Worm (Caenorhabditis elegans) whole organism, L1 larva: Measurements from ENCODE around the gene C23G10.1.

Experiments used
- C04F5.9 ChIP-seq: sonication (generic microtip); optimal IDR thresholded peaks from 2 replicates; lab custom pipeline; 2016; ENCODE audit warnings: missing genetic modification characterization, missing compliant biosample characterization
- C34B4.2 ChIP-seq: sonication (generic microtip); optimal IDR thresholded peaks from 2 replicates; lab custom pipeline; 2017; ENCODE audit warnings: mild to moderate bottlenecking, missing genetic modification characterization, missing compliant biosample characterization
- aha-1 ChIP-seq: fragments of 150-350 bp; optimal IDR thresholded peaks from 2 replicates; lab custom pipeline; 2014; ENCODE audit warnings: missing biosample characterization, missing genetic modification characterization
- alr-1 ChIP-seq: fragments of 200-800 bp; sonication (Bioruptor generic); optimal IDR thresholded peaks from 2 replicates; lab custom pipeline; 2018; ENCODE audit warnings: borderline replicate concordance, mild to moderate bottlenecking, missing genetic modification characterization, missing compliant biosample characterization
- aly-2 ChIP-seq: fragments of 150-350 bp; optimal IDR thresholded peaks from 2 replicates; lab custom pipeline; 2014; ENCODE audit warnings: missing biosample characterization, missing genetic modification characterization
- ceh-63 ChIP-seq: fragments of 200-800 bp; sonication (Bioruptor generic); optimal IDR thresholded peaks from 2 replicates; lab custom pipeline; 2018; ENCODE audit warnings: mild to moderate bottlenecking, missing genetic modification characterization, missing compliant biosample characterization
- ceh-90 ChIP-seq: sonication (generic microtip); optimal IDR thresholded peaks from 2 replicates; lab custom pipeline; 2016; ENCODE audit warnings: missing genetic modification characterization, missing compliant biosample characterization
- ces-1 ChIP-seq: fragments of 150-350 bp; optimal IDR thresholded peaks from 2 replicates; lab custom pipeline; 2014; ENCODE audit warnings: missing biosample characterization, missing genetic modification reagents, missing genetic modification characterization
- dsc-1 ChIP-seq: sonication (generic microtip); optimal IDR thresholded peaks from 2 replicates; lab custom pipeline; 2016; ENCODE audit warnings: mild to moderate bottlenecking, missing genetic modification characterization, missing compliant biosample characterization
- efl-1 ChIP-seq, 4 experiments: fragments of 150-350 bp; optimal IDR thresholded peaks in 3 of 4; peaks in 1 of 4; 1 replicate in 1 of 4; 2 replicates in 3 of 4; lab custom pipeline; 2014; ENCODE audit warnings: missing biosample characterization in 2 of 4, missing genetic modification characterization in 2 of 4, missing genetic modification reagents in 2 of 4
- efl-3 ChIP-seq: fragments of 200-800 bp; sonication (Bioruptor generic); optimal IDR thresholded peaks from 2 replicates; lab custom pipeline; 2018; ENCODE audit warnings: mild to moderate bottlenecking, missing genetic modification characterization, missing compliant biosample characterization
- egl-13 ChIP-seq: sonication (generic microtip); optimal IDR thresholded peaks from 2 replicates; lab custom pipeline; 2016; ENCODE audit warnings: missing genotype, missing genetic modification reagents, missing genetic modification characterization, missing compliant biosample characterization
- elt-3 ChIP-seq, 6 experiments: fragments of 150-350 bp in 1 of 6; sonication (generic microtip); optimal IDR thresholded peaks; 2 replicates each; lab custom pipeline; 2017 to 2018; ENCODE audit warnings: missing biosample characterization in 6 of 6, missing genetic modification characterization in 6 of 6, inconsistent platforms in 1 of 6
- ets-5 ChIP-seq: fragments of 200-800 bp; sonication (Bioruptor generic); IDR thresholded peaks from 2 replicates; pipeline ENCODE4 v1.3.6; 2022; ENCODE audit warnings: missing genetic modification characterization, missing compliant biosample characterization
- fkh-10 ChIP-seq: sonication (generic microtip); optimal IDR thresholded peaks from 2 replicates; lab custom pipeline; 2017; ENCODE audit warnings: missing biosample characterization, missing genetic modification reagents, missing genetic modification characterization
- fkh-8 ChIP-seq: sonication (generic microtip); optimal IDR thresholded peaks from 2 replicates; lab custom pipeline; 2016; ENCODE audit warnings: mild to moderate bottlenecking, missing genetic modification characterization, missing compliant biosample characterization
- fos-1 ChIP-seq: fragments of 150-350 bp; optimal IDR thresholded peaks from 2 replicates; lab custom pipeline; 2014; ENCODE audit warnings: missing biosample characterization, missing genetic modification characterization
- hlh-17 ChIP-seq: fragments of 200-800 bp; sonication (Bioruptor generic); optimal IDR thresholded peaks from 2 replicates; lab custom pipeline; 2018; ENCODE audit warnings: missing genetic modification characterization, mild to moderate bottlenecking, missing compliant biosample characterization, moderate library complexity, borderline replicate concordance
- hlh-4 ChIP-seq: sonication (generic microtip); optimal IDR thresholded peaks from 2 replicates; lab custom pipeline; 2016; ENCODE audit warnings: mild to moderate bottlenecking, missing genetic modification characterization, missing compliant biosample characterization
- isw-1 ChIP-seq: fragments of 200-800 bp; sonication (Bioruptor generic); IDR thresholded peaks from 2 replicates; pipeline ENCODE4 v1.3.6; 2022; ENCODE audit warnings: missing genetic modification characterization, missing compliant biosample characterization
- lin-15B ChIP-seq: fragments of 150-350 bp; sonication (generic microtip); optimal IDR thresholded peaks from 3 replicates; lab custom pipeline; 2014; ENCODE audit warnings: missing biosample characterization, missing genetic modification characterization
- lin-35 ChIP-seq, 2 experiments: fragments of 150-350 bp; optimal IDR thresholded peaks; 2 replicates each; lab custom pipeline; 2014; ENCODE audit warnings: missing biosample characterization in 2 of 2, missing genetic modification characterization in 2 of 2, missing genetic modification reagents in 2 of 2
- lin-39 ChIP-seq: fragments of 150-350 bp; optimal IDR thresholded peaks from 2 replicates; lab custom pipeline; 2014; ENCODE audit warnings: missing biosample characterization, missing genetic modification reagents, missing genetic modification characterization
- mdl-1 ChIP-seq, 2 experiments: fragments of 150-350 bp; optimal IDR thresholded peaks; 2 replicates each; lab custom pipeline; 2014 to 2017; ENCODE audit warnings: missing biosample characterization in 2 of 2, missing genetic modification characterization in 2 of 2, inconsistent platforms in 1 of 2
- mef-2 ChIP-seq: fragments of 150-350 bp; optimal IDR thresholded peaks from 2 replicates; lab custom pipeline; 2014; ENCODE audit warnings: missing biosample characterization, missing genetic modification characterization
- mep-1 ChIP-seq: fragments of 150-350 bp; optimal IDR thresholded peaks from 2 replicates; lab custom pipeline; 2014; ENCODE audit warnings: missing biosample characterization, missing genetic modification characterization
- nhr-12 ChIP-seq: sonication (generic microtip); optimal IDR thresholded peaks from 2 replicates; lab custom pipeline; 2017; ENCODE audit warnings: missing biosample characterization, missing genetic modification characterization
- nhr-19 ChIP-seq: fragments of 200-800 bp; sonication (Bioruptor generic); conservative IDR thresholded peaks from 2 replicates; pipeline ENCODE4 v1.3.6; 2022; ENCODE audit warnings: missing genetic modification characterization, missing compliant biosample characterization
- nhr-20 ChIP-seq: sonication (generic microtip); optimal IDR thresholded peaks from 2 replicates; lab custom pipeline; 2016; ENCODE audit warnings: mild to moderate bottlenecking, missing genetic modification characterization, missing compliant biosample characterization
- nhr-237 ChIP-seq: fragments of 150-350 bp; optimal IDR thresholded peaks from 2 replicates; lab custom pipeline; 2014; ENCODE audit warnings: missing biosample characterization, missing genetic modification characterization
- nhr-71 ChIP-seq: sonication (generic microtip); optimal IDR thresholded peaks from 2 replicates; lab custom pipeline; 2016; ENCODE audit warnings: mild to moderate bottlenecking, missing genetic modification characterization, moderate library complexity, missing compliant biosample characterization
- nhr-77 ChIP-seq: fragments of 150-350 bp; optimal IDR thresholded peaks from 2 replicates; lab custom pipeline; 2014; ENCODE audit warnings: missing biosample characterization, missing genetic modification characterization
- pax-3 ChIP-seq: fragments of 200-800 bp; sonication (Bioruptor generic); optimal IDR thresholded peaks from 2 replicates; lab custom pipeline; 2018; ENCODE audit warnings: mild to moderate bottlenecking, missing genetic modification characterization, moderate library complexity, missing compliant biosample characterization
- pqm-1 ChIP-seq: sonication (generic microtip); optimal IDR thresholded peaks from 3 replicates; lab custom pipeline; 2017; ENCODE audit warnings: missing biosample characterization, missing genetic modification characterization
- snpc-4 ChIP-seq: fragments of 150-350 bp; optimal IDR thresholded peaks from 2 replicates; lab custom pipeline; 2014; ENCODE audit warnings: missing biosample characterization, missing genetic modification characterization
- snu-23 ChIP-seq: sonication (generic microtip); optimal IDR thresholded peaks from 2 replicates; lab custom pipeline; 2016; ENCODE audit warnings: missing genetic modification characterization, missing compliant biosample characterization
- swsn-7 ChIP-seq: sonication (generic microtip); optimal IDR thresholded peaks from 2 replicates; lab custom pipeline; 2016; ENCODE audit warnings: missing genetic modification characterization, missing compliant biosample characterization
- tlp-1 ChIP-seq: fragments of 150-350 bp; optimal IDR thresholded peaks from 2 replicates; lab custom pipeline; 2014; ENCODE audit warnings: missing biosample characterization, missing genetic modification characterization
- vab-15 ChIP-seq: sonication (generic microtip); optimal IDR thresholded peaks from 2 replicates; lab custom pipeline; 2017; ENCODE audit warnings: missing genotype, mild to moderate bottlenecking, missing genetic modification characterization, missing compliant biosample characterization
- zag-1 ChIP-seq: fragments of 150-350 bp; optimal IDR thresholded peaks from 2 replicates; lab custom pipeline; 2014; ENCODE audit warnings: missing biosample characterization, missing genetic modification characterization
- zip-4 ChIP-seq: fragments of 200-800 bp; sonication (Bioruptor generic); optimal IDR thresholded peaks from 2 replicates; lab custom pipeline; 2018; ENCODE audit warnings: mild to moderate bottlenecking, missing genetic modification characterization, moderate library complexity, missing compliant biosample characterization
- ztf-4 ChIP-seq: fragments of 150-350 bp; optimal IDR thresholded peaks from 2 replicates; lab custom pipeline; 2014; ENCODE audit warnings: missing biosample characterization, missing genetic modification characterization

The C23G10.1 gene

ce11 chrIII:6206161-6206853 lies 2.8 kb upstream of the C23G10.1 start, which contains the start of the genes sna-3 and rps-3 (continued):
- TF ChIP-seq nhr-71 (tag; lab: Kevin White, UChicago) (peak; percentile 83), nhr-12 (tag; lab: Kevin White, UChicago) (no peak), elt-3 (tag; optimal IDR thresholded peaks at IDR 0.05; lab: Kevin White, UChicago) (peak in 4 of 6 experiments; percentile 30 to 69 (median 38)), lin-39 (tag; lab: Kevin White, UChicago) (peak; percentile 23), mef-2 (tag; lab: Kevin White, UChicago) (no peak), hlh-17 (GFP tag; lab: Kevin White, UChicago) (no peak), egl-13 (no peak), mep-1 (tag; lab: Kevin White, UChicago) (peak; percentile 83), fkh-8 (tag; lab: Kevin White, UChicago) (peak; percentile 66), fkh-10 (no peak), nhr-20 (tag; lab: Kevin White, UChicago) (peak; percentile 62), efl-3 (GFP tag; lab: Kevin White, UChicago) (no peak), snu-23 (GFP tag; lab: Kevin White, UChicago) (peak; percentile 79), C34B4.2 (tag; lab: Kevin White, UChicago) (no peak), swsn-7 (tag; lab: Kevin White, UChicago) (peak; percentile 51), ets-5 (GFP tag; lab: Robert Waterston, UW) (no peak), nhr-77 (peak; percentile 70), efl-1 (optimal IDR thresholded peaks at IDR 0.05; lab: Kevin White, UChicago) (peak; percentile 82 to 88), efl-1 (GFP tag; optimal IDR thresholded peaks at IDR 0.05 in 1 of 2; lab: Kevin White, UChicago) (peak; percentile 73 to 96), lin-35 (GFP tag; optimal IDR thresholded peaks at IDR 0.05; lab: Kevin White, UChicago) (peak; percentile 81 to 89), aly-2 (tag; lab: Kevin White, UChicago) (peak; percentile 29), isw-1 (GFP tag; lab: Robert Waterston, UW) (peak; percentile 60), dsc-1 (tag; lab: Kevin White, UChicago) (peak; percentile 44), nhr-237 (peak; percentile 11), hlh-4 (no peak), vab-15 (tag; lab: Kevin White, UChicago) (peak; percentile 44), ceh-90 (no peak), zag-1 (tag; lab: Kevin White, UChicago) (no peak), fos-1 (tag; lab: Kevin White, UChicago) (peak; percentile 51), aha-1 (no peak), alr-1 (tag; lab: Kevin White, UChicago) (no peak), mdl-1 (tag; optimal IDR thresholded peaks at IDR 0.05; lab: Kevin White, UChicago) (peak in 1 of 2 experiments; percentile 69), ceh-63 (GFP tag; lab: Kevin White, UChicago) (no peak)

ce11 chrIII:6207046-6207445 lies 2.0 kb upstream of the C23G10.1 start:
- no peak for TF ChIP-seq isw-1 (GFP tag; lab: Robert Waterston, UW)
- TF ChIP-seq vab-15 (tag; lab: Kevin White, UChicago): no peak
- TF ChIP-seq ces-1: no peak
- TF ChIP-seq tlp-1 (tag; lab: Kevin White, UChicago): no peak
- TF ChIP-seq snpc-4 (tag; lab: Kevin White, UChicago): no peak
- TF ChIP-seq pqm-1 (tag; lab: Kevin White, UChicago): no peak
- no peak for TF ChIP-seq zip-4 (GFP tag; lab: Kevin White, UChicago)
- no peak for TF ChIP-seq ztf-4 (tag; lab: Kevin White, UChicago)
- no peak for TF ChIP-seq nhr-237
- no peak for TF ChIP-seq lin-15B (tag; lab: Kevin White, UChicago)
- no peak for TF ChIP-seq C04F5.9 (tag; lab: Kevin White, UChicago)
- TF ChIP-seq pax-3 (tag; lab: Kevin White, UChicago): no peak
- TF ChIP-seq nhr-19: no peak
